Worm (Caenorhabditis elegans): ENCODE data around the gene sri-47.

DNA sequence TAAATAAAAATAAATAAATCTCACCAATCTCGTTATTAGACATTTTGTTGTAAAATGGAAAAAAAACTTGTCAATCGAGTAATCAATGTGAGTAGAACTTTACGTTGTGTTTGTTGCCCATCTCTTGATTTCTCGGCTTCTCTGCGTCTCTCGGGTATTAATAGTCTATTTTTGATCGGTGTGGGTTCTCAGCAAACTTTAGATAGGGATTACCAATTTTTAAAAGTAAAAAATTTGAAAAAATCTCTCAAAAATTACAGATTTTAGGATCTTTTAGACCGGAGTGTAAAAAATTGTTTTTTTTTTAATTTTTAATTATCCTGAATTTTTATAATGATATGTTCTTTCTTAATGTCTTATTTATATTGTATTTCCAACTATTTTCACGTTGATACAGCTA lies 19.3 kb upstream of the sri-47 start, which contains the start of gene F22E5.21:
- no peak for TF ChIP-seq him-1 (tag; optimal IDR thresholded peaks at IDR 0.05)
- TF ChIP-seq W03F9.2 (tag; optimal IDR thresholded peaks at IDR 0.05), result no peak
- TF ChIP-seq dao-5 (tag; optimal IDR thresholded peaks at IDR 0.05), result no peak
